Fruit fly (Drosophila melanogaster): ENCODE results near the gene wake.

wake gene

dm6 chr3R:22667284-22667958, 27.8 kb downstream of the wake start (continued):
- peak; percentile 79 for TF ChIP-seq CG17829 (tag; optimal IDR thresholded peaks at IDR 0.05)
- TF ChIP-seq Hey (tag; optimal IDR thresholded peaks at IDR 0.05), result no peak
- no peak for TF ChIP-seq psq (GFP tag; optimal IDR thresholded peaks at IDR 0.05)
- no peak for TF ChIP-seq tll (GFP tag; optimal IDR thresholded peaks at IDR 0.05)
- peak; percentile 40 for TF ChIP-seq Vsx1 (GFP tag; optimal IDR thresholded peaks at IDR 0.05)
- TF ChIP-seq crc (GFP tag; optimal IDR thresholded peaks at IDR 0.05), result peak; percentile 40
- no peak for TF ChIP-seq cg (GFP tag; optimal IDR thresholded peaks at IDR 0.05)
- TF ChIP-seq Poxn (GFP tag; IDR thresholded peaks at IDR 0.05), result no peak
- TF ChIP-seq CG18262 (tag; optimal IDR thresholded peaks at IDR 0.05), result peak; percentile 90
- TF ChIP-seq z (GFP tag; IDR thresholded peaks at IDR 0.05), result no peak; the same call in 2 of the 3 replicates
- no peak for TF ChIP-seq ac (GFP tag; optimal IDR thresholded peaks at IDR 0.05)
- no peak for TF ChIP-seq sna (GFP tag; IDR thresholded peaks at IDR 0.05; ENCODE audit: partially characterized antibody)
- TF ChIP-seq tin (GFP tag; optimal IDR thresholded peaks at IDR 0.05), result peak; percentile 81
- TF ChIP-seq HLH3B (GFP tag; IDR thresholded peaks at IDR 0.05), result peak; percentile 82
- no peak for TF ChIP-seq pan (optimal IDR thresholded peaks at IDR 0.05)
- peak in 1 of 2 experiments; percentile 60 for TF ChIP-seq pan (GFP tag; optimal IDR thresholded peaks at IDR 0.05 in 1 of 2, IDR thresholded peaks at IDR 0.05 in 1 of 2)
- TF ChIP-seq fru (optimal IDR thresholded peaks at IDR 0.05), result no peak
- TF ChIP-seq bsh (GFP tag; optimal IDR thresholded peaks at IDR 0.05), result peak; percentile 77 to 86
- TF ChIP-seq wdn (GFP tag; IDR thresholded peaks at IDR 0.05), result peak; percentile 43; the same call in 1 of the 2 replicates
- peak; percentile 12 for TF ChIP-seq kni (GFP tag; optimal IDR thresholded peaks at IDR 0.05)
- peak; percentile 58; the same call in 1 of the 3 replicates for TF ChIP-seq CG11695 (GFP tag; IDR thresholded peaks at IDR 0.05)
- TF ChIP-seq lbe (GFP tag; optimal IDR thresholded peaks at IDR 0.05), result peak; percentile 73
- 0 out of 2 replicates have a peak, but pooled peaks have one; percentile 25 for TF ChIP-seq CG32532 (GFP tag; IDR thresholded peaks at IDR 0.05)
- TF ChIP-seq fd64A (GFP tag; optimal IDR thresholded peaks at IDR 0.05), result peak; percentile 23
- TF ChIP-seq gcm (GFP tag; optimal IDR thresholded peaks at IDR 0.05), result peak; percentile 62
- TF ChIP-seq CG17802 (tag; optimal IDR thresholded peaks at IDR 0.05), result peak; percentile 64
- peak; percentile 13 for TF ChIP-seq Ets97D (GFP tag; optimal IDR thresholded peaks at IDR 0.05)
- peak; percentile 36 to 56 for TF ChIP-seq Trl (optimal IDR thresholded peaks at IDR 0.05)
- TF ChIP-seq Trl (GFP tag; optimal IDR thresholded peaks at IDR 0.05), result peak; percentile 15
- TF ChIP-seq CG10462 (GFP tag; optimal IDR thresholded peaks at IDR 0.05), result peak; percentile 62
- no peak for TF ChIP-seq lov (optimal IDR thresholded peaks at IDR 0.05)
- no peak for TF ChIP-seq lov (GFP tag; IDR thresholded peaks at IDR 0.05)
- TF ChIP-seq Sry-δ (GFP tag; optimal IDR thresholded peaks at IDR 0.05), result peak; percentile 19
- peak; percentile 73; the same call in 1 of the 2 replicates for TF ChIP-seq sens-2 (GFP tag; IDR thresholded peaks at IDR 0.05)
- TF ChIP-seq Blimp-1 (GFP tag; optimal IDR thresholded peaks at IDR 0.05), result peak; percentile 98
- TF ChIP-seq vfl (GFP tag; optimal IDR thresholded peaks at IDR 0.05), result no peak
- TF ChIP-seq CG8290 (GFP tag; optimal IDR thresholded peaks at IDR 0.05), result peak; percentile 78
- no peak for TF ChIP-seq CG8290 (tag; optimal IDR thresholded peaks at IDR 0.05)
- peak; percentile 75 for TF ChIP-seq CG9437 (GFP tag; optimal IDR thresholded peaks at IDR 0.05)
- TF ChIP-seq slou (GFP tag; optimal IDR thresholded peaks at IDR 0.05), result peak; percentile 49
- no peak for TF ChIP-seq CG7963 (GFP tag; IDR thresholded peaks at IDR 0.05; ENCODE audit: partially characterized antibody)
- no peak for TF ChIP-seq CG6791 (GFP tag; IDR thresholded peaks at IDR 0.05; ENCODE audit: partially characterized antibody)
- TF ChIP-seq Taf1 (GFP tag; IDR thresholded peaks at IDR 0.05), result 0 out of 2 replicates have a peak, but pooled peaks have one; percentile 32
- peak; percentile 89 for TF ChIP-seq CG10267 (tag; optimal IDR thresholded peaks at IDR 0.05)
- peak; percentile 9 for TF ChIP-seq fd3F (GFP tag; optimal IDR thresholded peaks at IDR 0.05)
- TF ChIP-seq Jarid2 (GFP tag; optimal IDR thresholded peaks at IDR 0.05), result peak; percentile 34
- peak; percentile 72 for TF ChIP-seq Hsf (GFP tag; optimal IDR thresholded peaks at IDR 0.05)
- TF ChIP-seq Side (GFP tag; optimal IDR thresholded peaks at IDR 0.05), result peak; percentile 38
- TF ChIP-seq HHEX (GFP tag; optimal IDR thresholded peaks at IDR 0.05), result peak; percentile 71
- TF ChIP-seq chif (GFP tag; optimal IDR thresholded peaks at IDR 0.05), result peak; percentile 68 to 84
